Worm (Caenorhabditis elegans) whole organism, mixed stage, embryonic: ENCODE data around the gene Y54G11A.1.

Experiments
- M03D4.4 ChIP-seq: sonication (generic microtip); optimal IDR thresholded peaks from 2 replicates; lab custom pipeline; 2017; ENCODE audit warnings: mild to moderate bottlenecking, missing genetic modification characterization, missing compliant biosample characterization
- blmp-1 ChIP-seq: fragments of 150-350 bp; optimal IDR thresholded peaks from 2 replicates; lab custom pipeline; 2014; ENCODE audit warnings: missing biosample characterization, missing genetic modification characterization
- ceh-43 ChIP-seq: fragments of 200-800 bp; sonication (Bioruptor generic); optimal IDR thresholded peaks from 2 replicates; lab custom pipeline; 2018; ENCODE audit warnings: mild to moderate bottlenecking, missing genetic modification characterization, moderate library complexity, missing compliant biosample characterization
- ceh-83 ChIP-seq: fragments of 200-800 bp; sonication (Bioruptor generic); optimal IDR thresholded peaks from 2 replicates; lab custom pipeline; 2018; ENCODE audit warnings: mild to moderate bottlenecking, missing genetic modification characterization, missing compliant biosample characterization
- ces-1 ChIP-seq: fragments of 150-350 bp; optimal IDR thresholded peaks from 2 replicates; lab custom pipeline; 2014; ENCODE audit warnings: missing biosample characterization, missing genetic modification reagents, missing genetic modification characterization
- cnd-1 ChIP-seq: fragments of 200-800 bp; sonication (Bioruptor generic); optimal IDR thresholded peaks from 2 replicates; lab custom pipeline; 2018; ENCODE audit warnings: mild to moderate bottlenecking, missing genetic modification characterization, missing compliant biosample characterization
- drap-1 ChIP-seq: fragments of 200-800 bp; sonication (Bioruptor generic); optimal IDR thresholded peaks from 3 replicates; lab custom pipeline; 2018; ENCODE audit warnings: mild to moderate bottlenecking, missing genetic modification characterization, missing compliant biosample characterization
- elt-3 ChIP-seq: fragments of 150-350 bp; optimal IDR thresholded peaks from 2 replicates; lab custom pipeline; 2014; ENCODE audit warnings: missing biosample characterization, missing genetic modification characterization
- flh-1 ChIP-seq: fragments of 200-800 bp; sonication (Bioruptor generic); optimal IDR thresholded peaks from 2 replicates; lab custom pipeline; 2018; ENCODE audit warnings: mild to moderate bottlenecking, missing genetic modification characterization, moderate library complexity, missing compliant biosample characterization
- hlh-1 ChIP-seq: fragments of 150-350 bp; optimal IDR thresholded peaks from 2 replicates; lab custom pipeline; 2014; ENCODE audit warnings: missing biosample characterization, missing genetic modification reagents, missing genetic modification characterization
- lsy-2 ChIP-seq: fragments of 150-350 bp; optimal IDR thresholded peaks from 2 replicates; lab custom pipeline; 2014; ENCODE audit warnings: missing biosample characterization, missing genetic modification characterization
- nhr-12 ChIP-seq: fragments of 150-350 bp; optimal IDR thresholded peaks from 2 replicates; lab custom pipeline; 2014; ENCODE audit warnings: missing biosample characterization, missing genetic modification characterization
- nhr-237 ChIP-seq: fragments of 150-350 bp; optimal IDR thresholded peaks from 2 replicates; lab custom pipeline; 2014; ENCODE audit warnings: missing biosample characterization, missing genetic modification characterization
- nhr-28 ChIP-seq: fragments of 150-350 bp; optimal IDR thresholded peaks from 2 replicates; lab custom pipeline; 2014; ENCODE audit warnings: missing biosample characterization, missing genetic modification characterization
- pha-4 ChIP-seq: fragments of 150-350 bp; optimal IDR thresholded peaks from 2 replicates; lab custom pipeline; 2018; ENCODE audit warnings: missing biosample characterization, missing genetic modification reagents, missing genetic modification characterization
- sem-2 ChIP-seq: fragments of 200-800 bp; sonication (Bioruptor generic); optimal IDR thresholded peaks from 2 replicates; lab custom pipeline; 2018; ENCODE audit warnings: mild to moderate bottlenecking, missing genetic modification characterization, missing compliant biosample characterization
- snpc-4 ChIP-seq: fragments of 150-350 bp; optimal IDR thresholded peaks from 2 replicates; lab custom pipeline; 2014; ENCODE audit warnings: missing biosample characterization, missing genetic modification characterization
- tbx-8 ChIP-seq: fragments of 200-800 bp; sonication (Bioruptor generic); optimal IDR thresholded peaks from 2 replicates; lab custom pipeline; 2018; ENCODE audit warnings: mild to moderate bottlenecking, missing genetic modification characterization, moderate library complexity, missing compliant biosample characterization
- unc-120 ChIP-seq: sonication (generic microtip); optimal IDR thresholded peaks from 2 replicates; lab custom pipeline; 2017; ENCODE audit warnings: missing genetic modification characterization, missing compliant biosample characterization; ENCODE audit not compliant: poor library complexity, severe bottlenecking
- unc-39 ChIP-seq: fragments of 150-350 bp; optimal IDR thresholded peaks from 2 replicates; lab custom pipeline; 2014; ENCODE audit warnings: missing biosample characterization, missing genetic modification characterization
- unc-62 ChIP-seq: fragments of 150-350 bp; optimal IDR thresholded peaks from 2 replicates; lab custom pipeline; 2014; ENCODE audit warnings: missing biosample characterization, missing genetic modification reagents, missing genetic modification characterization
- ztf-11 ChIP-seq: fragments of 150-350 bp; optimal IDR thresholded peaks from 2 replicates; lab custom pipeline; 2014; ENCODE audit warnings: missing biosample characterization, missing genetic modification characterization

The Y54G11A.1 gene

DNA sequence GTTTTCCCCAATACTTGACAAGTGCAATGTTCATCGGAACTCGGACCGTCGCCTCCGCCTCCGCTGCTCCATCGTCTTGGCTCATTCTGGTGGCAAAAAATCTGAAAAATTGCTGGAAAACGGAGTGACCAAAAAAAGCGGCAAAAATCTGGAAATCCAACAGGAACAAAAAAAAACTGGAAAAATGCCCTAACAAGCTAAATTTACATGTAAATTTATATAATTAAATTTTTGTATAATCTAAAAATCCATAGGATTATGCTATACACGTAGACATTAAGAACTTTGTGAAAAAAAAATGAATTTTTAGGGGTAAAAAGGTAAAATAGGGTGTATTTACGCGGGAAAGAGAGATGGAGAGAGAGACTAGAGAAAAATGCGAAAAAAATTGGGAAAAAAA lies 42.8 kb downstream of the Y54G11A.1 start, which contains the start of gene Y48B6A.13:
Y48B6A.13 (minus strand) TSS at position 101 of the 400 bp plus-strand sequence.
- TF ChIP-seq unc-62 (GFP tag; lab: Kevin White, UChicago) = no peak
- no peak for TF ChIP-seq elt-3 (tag; lab: Kevin White, UChicago)
- TF ChIP-seq blmp-1 (tag; lab: Kevin White, UChicago) = no peak
- TF ChIP-seq drap-1 (GFP tag; lab: Kevin White, UChicago) = no peak
- no peak for TF ChIP-seq ceh-83 (GFP tag; lab: Kevin White, UChicago)
- TF ChIP-seq snpc-4 (tag; lab: Kevin White, UChicago) = no peak
- no peak for TF ChIP-seq nhr-12
- TF ChIP-seq nhr-237 = no peak
- TF ChIP-seq, all 35 proteins: peak for 0

DNA sequence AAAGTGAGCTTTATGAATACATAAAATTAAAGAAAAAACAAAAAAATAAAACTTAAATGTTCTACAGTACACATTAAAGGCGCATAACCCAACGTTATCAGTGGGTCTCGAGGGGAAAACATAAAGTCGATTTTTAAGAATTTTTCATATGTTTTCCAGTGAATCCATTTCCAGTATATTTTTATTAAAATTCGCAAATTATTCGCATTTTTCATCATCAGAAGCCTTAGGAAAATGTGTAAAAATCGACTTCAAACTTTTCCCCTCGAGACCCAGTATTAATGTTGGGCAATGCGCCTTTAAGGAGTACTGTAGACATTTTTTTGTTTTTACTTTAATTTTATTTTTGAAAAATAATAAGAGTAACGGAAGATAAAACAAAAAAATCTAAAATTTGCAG lies 50.9 kb downstream of the Y54G11A.1 start:
- TF ChIP-seq nhr-28 = no peak
- no peak for TF ChIP-seq unc-39
- TF ChIP-seq flh-1 = no peak
- TF ChIP-seq unc-62 (GFP tag; lab: Kevin White, UChicago) = no peak
- no peak for TF ChIP-seq unc-120 (tag; lab: Kevin White, UChicago)
- TF ChIP-seq sem-2 = no peak
- no peak for TF ChIP-seq cnd-1 (tag; lab: Kevin White, UChicago)
- TF ChIP-seq lsy-2 (tag; lab: Kevin White, UChicago) = no peak
- no peak for TF ChIP-seq ceh-43 (GFP tag; lab: Kevin White, UChicago)
- TF ChIP-seq tbx-8 (GFP tag; lab: Kevin White, UChicago) = no peak
- no peak for TF ChIP-seq hlh-1 (tag; lab: Kevin White, UChicago)

DNA sequence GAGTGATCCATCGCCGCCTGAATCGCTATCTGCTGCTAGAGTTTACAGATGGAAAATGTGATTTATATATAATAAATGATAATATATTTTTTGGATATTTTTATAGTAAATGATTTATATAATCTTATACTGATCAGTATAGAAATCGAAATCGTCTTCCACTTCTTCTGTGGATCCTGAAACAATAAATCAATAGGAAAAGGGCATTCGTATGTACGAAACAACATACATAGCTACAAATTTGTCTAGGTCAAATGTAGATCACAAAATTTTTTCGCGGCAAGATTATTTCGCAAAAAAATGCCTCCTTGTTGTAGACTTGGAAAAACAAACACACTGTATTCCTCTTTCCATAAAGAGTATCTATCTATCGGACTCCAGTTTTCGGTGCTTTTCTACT lies 54.9 kb downstream of the Y54G11A.1 start, which contains the start of gene Y48B6A.10:
Y48B6A.10 (plus strand) TSS at position 301 of the 400 bp plus-strand sequence.
- TF ChIP-seq pha-4 (tag; lab: Kevin White, UChicago) (no peak), snpc-4 (tag; lab: Kevin White, UChicago) (no peak), ztf-11 (tag; lab: Kevin White, UChicago) (no peak), M03D4.4 (tag; lab: Kevin White, UChicago) (no peak)

DNA sequence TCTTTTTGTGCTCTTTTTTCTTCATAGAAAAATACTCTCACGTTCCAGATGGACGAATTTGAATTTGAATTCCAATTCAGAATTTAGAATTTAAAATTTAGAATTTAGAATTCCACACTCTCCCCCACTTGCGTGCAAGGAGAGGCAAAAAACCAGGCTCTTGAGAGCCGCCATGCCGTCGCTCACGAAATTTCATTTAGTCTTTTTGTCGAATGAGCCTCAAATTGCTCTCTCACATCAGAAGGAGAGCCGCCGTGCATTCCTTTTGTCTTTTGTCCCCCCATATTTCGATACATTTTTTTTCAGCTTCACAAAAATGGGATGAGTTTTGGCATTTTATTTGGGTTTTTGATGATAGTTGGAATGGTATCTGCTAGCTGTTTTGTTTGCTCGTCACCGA lies 57.9 kb downstream of the Y54G11A.1 start, which contains the start of gene hot-7:
hot-7 (plus strand) TSS at position 301 of the 400 bp plus-strand sequence.
- peak; percentile 11 for TF ChIP-seq ces-1 (GFP tag; lab: Kevin White, UChicago)
- no peak for TF ChIP-seq nhr-28
